Fruit fly (Drosophila melanogaster) ovary, adult (tissue): Measurements from ENCODE around the gene sgl.

Experiments
- CG17801 ChIP-seq: fragments of 200-800 bp; optimal IDR thresholded peaks from 2 replicates; lab custom pipeline; 2019; ENCODE audit warnings: missing biosample characterization, mild to moderate bottlenecking, missing genetic modification characterization, moderate library complexity; ENCODE audit not compliant: partially characterized antibody

Gene sgl

dm6 chr3L:6968961-6969814 lies 4.6 kb upstream of the sgl start, which contains the start of the genes Mis12 and CG9953:
Mis12 (minus strand) TSS chr3L:6969048.
CG9953 (plus strand) TSS chr3L:6969658.
- peak; percentile 63 for TF ChIP-seq CG17801 (GFP tag; lab: Kevin White, UChicago)

DNA sequence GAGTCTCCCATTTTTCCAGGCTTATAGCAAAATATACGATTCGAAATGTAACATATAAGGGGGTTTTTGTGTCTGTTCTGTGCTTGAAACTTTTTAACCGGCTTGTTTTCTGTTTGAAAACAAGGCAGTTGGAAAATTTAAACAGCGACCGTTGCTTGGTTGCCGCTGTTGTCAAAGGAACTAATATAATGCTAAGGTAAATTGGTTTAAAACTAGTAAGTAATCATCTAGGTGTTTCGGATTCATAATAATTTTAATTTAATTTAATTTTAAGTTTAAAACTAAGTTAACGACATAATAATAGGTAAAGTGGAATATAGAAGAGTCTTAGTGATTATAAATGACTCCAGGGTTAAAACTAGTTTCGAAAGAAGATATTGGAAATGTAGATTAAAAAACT lies 3.2 kb upstream of the sgl start, which contains the start of gene CG10064:
TSS of gene CG10064 (minus strand) at position 101 of the 400 bp plus-strand sequence.
- TF ChIP-seq CG17801 (GFP tag; lab: Kevin White, UChicago) = no peak

DNA sequence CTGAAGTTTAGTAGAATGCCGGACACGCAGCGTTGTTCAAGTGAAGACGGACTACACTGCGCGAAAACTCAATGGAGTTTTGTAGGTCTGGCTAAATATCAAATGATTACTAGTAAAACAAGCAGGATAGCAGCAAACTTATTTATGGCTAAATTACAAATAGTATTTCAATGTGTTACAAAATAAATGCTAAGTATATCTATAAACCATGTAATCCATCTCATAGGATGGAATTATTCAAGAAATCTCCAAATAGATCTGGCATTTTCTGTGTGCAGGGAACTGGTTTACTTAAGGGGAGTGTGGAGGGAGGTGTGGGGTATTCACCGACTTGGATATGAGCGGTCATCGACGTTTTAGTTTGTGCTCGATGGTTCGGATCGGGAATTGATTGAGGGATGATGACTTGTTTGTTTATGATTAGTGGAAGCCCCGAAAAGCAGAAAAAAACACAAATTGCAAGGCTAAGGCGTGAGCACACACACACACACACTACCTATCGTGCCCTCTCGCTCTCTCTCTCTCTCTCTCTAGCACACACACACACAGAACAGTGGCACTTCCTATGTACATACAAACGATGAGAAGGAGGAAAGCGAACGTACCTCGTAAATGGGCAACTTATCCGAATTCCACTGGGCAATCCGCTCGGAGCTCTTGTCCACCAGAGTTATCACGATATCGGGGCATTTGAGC lies 618 bp downstream of the sgl start:
- TF ChIP-seq CG17801 (GFP tag; lab: Kevin White, UChicago) = no peak

dm6 chr3L:6963175-6963574 lies 1.4 kb downstream of the sgl start:
- TF ChIP-seq CG17801 (GFP tag; lab: Kevin White, UChicago) = no peak

- TF ChIP-seq CG17801 (GFP tag; lab: Kevin White, UChicago) = no peak
These were observed 2.5 kb downstream of the sgl start for dm6 chr3L:6961992-6962570.

DNA sequence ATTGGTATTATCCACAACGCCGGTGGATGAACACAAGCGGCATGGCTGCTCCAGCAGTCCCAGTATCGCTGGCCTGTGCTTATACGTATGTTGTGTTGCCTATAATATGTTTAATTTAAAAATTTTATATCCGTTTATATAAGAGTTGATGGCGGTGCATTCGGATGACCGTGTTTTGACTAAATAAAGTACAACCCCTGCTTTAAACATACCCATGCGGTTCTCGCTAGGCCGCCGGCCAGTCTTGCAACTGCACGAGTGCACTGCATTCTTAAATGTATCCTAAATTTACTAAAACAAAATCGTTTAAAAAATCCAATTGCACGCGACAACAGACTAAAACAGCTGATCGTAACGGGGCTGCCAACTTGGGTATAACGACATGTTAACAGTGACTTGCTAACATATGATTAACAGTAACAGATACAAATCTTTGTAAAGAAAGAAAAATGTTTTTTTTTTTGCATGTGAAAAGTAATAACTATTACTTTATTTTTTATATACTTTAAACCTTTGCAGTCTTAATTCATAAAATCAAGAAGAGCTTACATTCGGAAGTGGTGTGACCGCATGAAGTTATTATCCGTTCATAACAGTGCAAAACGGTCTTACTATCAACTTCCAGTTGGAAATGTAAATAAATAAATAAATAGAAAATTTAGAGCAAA lies 6.7 kb downstream of the sgl start, which contains the start of the genes Uqcc1 and Surf1:
TSS of gene Uqcc1 (minus strand) at position 356 of the 668 bp plus-strand sequence.
TSS of gene Surf1 (plus strand) at position 594 of the 668 bp plus-strand sequence.
- TF ChIP-seq CG17801 (GFP tag; lab: Kevin White, UChicago) = no peak

DNA sequence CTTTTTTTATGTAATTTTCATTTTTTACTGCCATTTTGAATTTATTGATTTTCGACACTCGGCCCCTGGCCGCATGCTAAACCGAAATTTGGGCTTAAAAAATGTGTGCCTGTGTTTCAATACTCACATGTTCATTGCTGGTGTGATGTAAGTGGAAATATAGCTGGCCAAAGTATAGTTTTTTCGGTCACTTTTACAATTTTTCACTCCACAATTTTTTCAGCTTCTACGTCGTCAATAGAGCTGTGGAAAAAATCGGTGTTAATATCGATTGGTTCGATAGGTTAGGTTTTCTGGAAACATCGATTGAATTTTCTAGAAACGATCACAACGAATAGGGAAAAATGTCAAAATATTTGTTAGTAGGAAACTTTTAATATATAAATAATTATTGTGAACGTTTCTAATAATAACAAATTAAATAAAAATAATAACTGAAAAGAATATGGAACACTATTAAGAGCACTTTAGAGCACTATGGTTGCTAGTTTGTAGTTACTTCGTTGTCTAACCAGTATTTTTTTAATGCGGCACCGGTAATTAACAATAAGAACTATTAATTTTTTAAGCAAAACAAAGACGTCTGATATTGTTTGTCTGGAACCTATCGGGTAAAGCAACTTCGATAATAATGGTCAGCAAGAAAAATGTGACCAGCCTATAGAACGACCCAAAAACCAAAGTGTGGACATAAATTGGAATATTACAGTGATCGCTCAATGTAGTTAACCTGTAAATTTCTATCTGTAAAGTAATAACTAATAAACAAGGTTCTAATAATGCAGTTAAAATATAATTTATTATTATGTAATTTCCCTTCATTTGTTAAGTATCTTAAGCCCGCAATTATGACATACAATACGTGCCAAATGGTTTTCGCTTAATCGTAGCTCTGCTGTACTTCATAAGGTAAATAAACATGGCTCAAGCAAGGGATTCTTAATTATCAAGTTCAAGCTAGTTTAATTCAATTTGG lies 9.0 kb downstream of the sgl start, which contains the start of the genes CG10077 and CG9948:
TSS of gene CG10077 (minus strand) at position 651 of the 976 bp plus-strand sequence.
TSS of gene CG9948 (plus strand) at position 738 of the 976 bp plus-strand sequence.
- peak; percentile 94 for TF ChIP-seq CG17801 (GFP tag; lab: Kevin White, UChicago)

dm6 chr3L:6947188-6947971 lies 17.2 kb downstream of the sgl start:
- no peak for TF ChIP-seq CG17801 (GFP tag; lab: Kevin White, UChicago)

DNA sequence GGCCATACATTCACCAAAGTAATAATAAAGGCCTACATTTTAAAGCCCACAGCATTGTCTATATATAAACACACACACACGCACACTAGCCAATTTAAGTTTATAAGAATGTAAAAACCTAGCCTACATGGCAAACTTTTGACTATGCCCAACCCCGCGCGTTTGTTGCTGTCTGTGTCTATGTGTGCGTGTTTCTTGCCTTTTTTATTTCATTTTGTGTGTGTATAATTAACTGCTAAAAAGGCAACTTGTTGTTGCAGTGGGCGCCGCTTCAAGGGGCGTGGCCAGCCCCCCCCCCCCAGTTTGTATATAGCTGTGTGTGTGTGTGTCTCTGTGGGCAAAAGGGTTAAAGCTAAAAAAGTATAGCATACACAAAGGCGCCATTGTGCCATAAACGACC lies 19.2 kb downstream of the sgl start:
- no peak for TF ChIP-seq CG17801 (GFP tag; lab: Kevin White, UChicago)

- no peak for TF ChIP-seq CG17801 (GFP tag; lab: Kevin White, UChicago)
These were observed 20.6 kb downstream of the sgl start for dm6 chr3L:6943948-6944319.

DNA sequence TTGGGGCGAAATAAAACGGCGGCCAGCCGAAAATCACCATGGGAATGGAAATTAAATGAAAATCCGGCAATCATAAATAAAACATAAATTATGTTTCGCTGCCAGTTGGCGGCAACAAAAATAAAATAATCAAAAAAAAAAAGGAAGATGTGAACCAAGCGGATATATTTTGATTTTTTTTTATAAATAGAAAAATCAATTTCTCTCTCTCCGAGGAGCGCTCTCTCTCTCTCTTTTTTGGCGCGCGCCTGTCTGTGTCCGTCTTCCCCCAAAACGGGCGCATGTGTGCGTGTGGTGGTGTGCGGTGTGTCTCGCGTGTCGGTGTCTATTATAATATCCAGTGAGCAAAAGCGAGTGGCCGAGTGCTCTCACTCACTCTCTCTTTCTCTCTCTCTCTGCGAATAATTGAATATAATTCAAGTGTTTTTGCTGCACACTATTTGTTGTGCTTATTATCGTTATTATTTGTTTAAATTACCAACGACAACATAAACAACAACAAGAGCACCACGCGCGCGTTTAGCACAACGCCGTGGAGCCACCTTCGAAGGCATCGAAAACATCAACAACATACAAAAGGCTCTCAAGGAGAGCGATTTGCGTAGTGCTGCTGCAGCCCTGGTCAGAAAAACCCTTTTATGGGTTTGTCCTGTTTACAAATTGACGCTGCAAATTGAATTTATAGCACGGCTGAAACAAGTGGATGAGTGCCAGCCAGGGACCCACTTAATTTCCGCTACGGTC lies 21.2 kb downstream of the sgl start:
- no peak for TF ChIP-seq CG17801 (GFP tag; lab: Kevin White, UChicago)

dm6 chr3L:6942831-6943114 lies 21.8 kb downstream of the sgl start, which contains the start of gene tow:
tow (plus strand) TSS chr3L:6942856.
- TF ChIP-seq CG17801 (GFP tag; lab: Kevin White, UChicago) = no peak
